Worm (Caenorhabditis elegans) whole organism, L1 larva: ENCODE results near the gene F52H2.5.

Source experiments
- ama-1 ChIP-seq: fragments of 150-350 bp; optimal IDR thresholded peaks from 2 replicates; lab custom pipeline; 2014
- ces-1 ChIP-seq: fragments of 150-350 bp; optimal IDR thresholded peaks from 2 replicates; lab custom pipeline; 2014; ENCODE audit warnings: missing biosample characterization, missing genetic modification reagents, missing genetic modification characterization
- efl-1 ChIP-seq, 4 experiments: fragments of 150-350 bp; optimal IDR thresholded peaks in 3 of 4; peaks in 1 of 4; 1 replicate in 1 of 4; 2 replicates in 3 of 4; lab custom pipeline; 2014; ENCODE audit warnings: missing biosample characterization in 2 of 4, missing genetic modification characterization in 2 of 4, missing genetic modification reagents in 2 of 4
- nhr-28 ChIP-seq: fragments of 150-350 bp; optimal IDR thresholded peaks from 2 replicates; lab custom pipeline; 2014; ENCODE audit warnings: missing biosample characterization, missing genetic modification characterization
- nhr-76 ChIP-seq: sonication (generic microtip); optimal IDR thresholded peaks from 2 replicates; lab custom pipeline; 2017; ENCODE audit warnings: missing biosample characterization, missing genetic modification characterization
- sox-4 ChIP-seq: sonication (generic microtip); optimal IDR thresholded peaks from 2 replicates; lab custom pipeline; 2016; ENCODE audit warnings: missing genetic modification characterization, missing compliant biosample characterization
- unc-62 ChIP-seq: fragments of 150-350 bp; optimal IDR thresholded peaks from 2 replicates; lab custom pipeline; 2014; ENCODE audit warnings: missing biosample characterization, missing genetic modification reagents, missing genetic modification characterization
- zag-1 ChIP-seq: fragments of 150-350 bp; optimal IDR thresholded peaks from 2 replicates; lab custom pipeline; 2014; ENCODE audit warnings: missing biosample characterization, missing genetic modification characterization

DNA sequence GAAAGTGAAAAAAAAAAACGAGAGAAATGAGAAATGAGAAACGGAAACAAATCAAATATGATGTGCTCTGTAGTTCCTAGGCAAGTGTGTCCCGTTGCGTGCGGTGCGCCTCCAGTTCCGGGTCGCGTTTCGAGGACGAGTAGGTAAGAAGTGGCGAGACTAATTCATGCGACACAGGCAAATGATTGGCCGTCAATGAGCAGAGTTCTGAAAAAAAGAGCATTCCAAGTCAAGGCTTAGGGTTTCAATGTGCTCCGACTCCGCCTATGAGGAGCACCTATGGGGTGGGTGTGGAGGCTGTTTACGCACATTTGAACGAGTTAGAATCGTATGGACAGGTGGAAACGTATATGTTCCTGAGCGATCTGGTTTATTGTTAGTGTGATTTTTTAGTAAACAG lies 16.5 kb downstream of the F52H2.5 start:
- TF ChIP-seq ama-1 (lab: Kevin White, UChicago) (no peak), zag-1 (tag; lab: Kevin White, UChicago) (no peak), sox-4 (tag; lab: Kevin White, UChicago) (no peak), ces-1 (no peak), unc-62 (GFP tag; lab: Kevin White, UChicago) (no peak), efl-1 (optimal IDR thresholded peaks at IDR 0.05; lab: Kevin White, UChicago) (no peak), efl-1 (GFP tag; optimal IDR thresholded peaks at IDR 0.05 in 1 of 2; lab: Kevin White, UChicago) (no peak), nhr-28 (tag; lab: Kevin White, UChicago) (no peak), nhr-76 (tag; lab: Kevin White, UChicago) (no peak)
